Worm (Caenorhabditis elegans) whole organism, L2 larva: ENCODE results near the gene R09F10.5.

Experiments used
- F13H6.1 ChIP-seq: sonication (generic microtip); optimal IDR thresholded peaks from 2 replicates; lab custom pipeline; 2016; ENCODE audit warnings: missing genetic modification characterization, missing compliant biosample characterization
- R02D3.7 ChIP-seq: fragments of 150-350 bp; optimal IDR thresholded peaks from 2 replicates; lab custom pipeline; 2014; ENCODE audit warnings: missing biosample characterization, missing genetic modification characterization
- Y55F3AM.14 ChIP-seq: fragments of 200-800 bp; sonication (Bioruptor generic); optimal IDR thresholded peaks from 2 replicates; lab custom pipeline; 2018; ENCODE audit warnings: mild to moderate bottlenecking, missing genetic modification characterization, missing compliant biosample characterization
- ZK546.5 ChIP-seq: sonication (generic microtip); optimal IDR thresholded peaks from 2 replicates; lab custom pipeline; 2017; ENCODE audit warnings: missing biosample characterization, missing genetic modification characterization
- alr-1 ChIP-seq: fragments of 150-350 bp; optimal IDR thresholded peaks from 2 replicates; lab custom pipeline; 2014; ENCODE audit warnings: missing biosample characterization, missing genetic modification characterization
- ama-1 ChIP-seq: fragments of 150-350 bp; optimal IDR thresholded peaks from 2 replicates; lab custom pipeline; 2018; ENCODE audit warnings: inconsistent platforms
- ceh-16 ChIP-seq: fragments of 150-350 bp; optimal IDR thresholded peaks from 2 replicates; lab custom pipeline; 2014; ENCODE audit warnings: missing biosample characterization, missing genetic modification characterization
- ceh-82 ChIP-seq: fragments of 150-350 bp; optimal IDR thresholded peaks from 2 replicates; lab custom pipeline; 2014; ENCODE audit warnings: missing biosample characterization, missing genetic modification characterization
- crh-2 ChIP-seq: sonication (generic microtip); optimal IDR thresholded peaks from 2 replicates; lab custom pipeline; 2017; ENCODE audit warnings: missing biosample characterization, missing genetic modification characterization
- dmd-4 ChIP-seq: sonication (generic microtip); optimal IDR thresholded peaks from 2 replicates; lab custom pipeline; 2017; ENCODE audit warnings: missing biosample characterization, missing genetic modification characterization
- egl-27 ChIP-seq: sonication (generic microtip); optimal IDR thresholded peaks from 3 replicates; lab custom pipeline; 2017; ENCODE audit warnings: missing biosample characterization, missing genetic modification reagents, missing genetic modification characterization
- elt-1 ChIP-seq: fragments of 150-350 bp; optimal IDR thresholded peaks from 2 replicates; lab custom pipeline; 2014; ENCODE audit warnings: missing biosample characterization, missing genetic modification characterization
- fos-1 ChIP-seq: fragments of 150-350 bp; optimal IDR thresholded peaks from 2 replicates; lab custom pipeline; 2014; ENCODE audit warnings: missing biosample characterization, missing genetic modification characterization
- gmeb-1 ChIP-seq: fragments of 150-350 bp; optimal IDR thresholded peaks from 2 replicates; lab custom pipeline; 2014; ENCODE audit warnings: missing biosample characterization, missing genetic modification characterization
- lin-13 ChIP-seq: fragments of 150-350 bp; optimal IDR thresholded peaks from 2 replicates; lab custom pipeline; 2014; ENCODE audit warnings: missing biosample characterization, missing genetic modification reagents, missing genetic modification characterization
- lin-39 ChIP-seq: fragments of 150-350 bp; optimal IDR thresholded peaks from 2 replicates; lab custom pipeline; 2014; ENCODE audit warnings: missing biosample characterization, missing genetic modification reagents, missing genetic modification characterization
- mab-5 ChIP-seq: fragments of 150-350 bp; optimal IDR thresholded peaks from 2 replicates; lab custom pipeline; 2014; ENCODE audit warnings: missing biosample characterization, missing genetic modification characterization
- mdl-1 ChIP-seq, 2 experiments: fragments of 150-350 bp in 1 of 2; sonication (generic microtip) in 1 of 2; optimal IDR thresholded peaks; 2 replicates each; lab custom pipeline; 2017; ENCODE audit warnings: missing biosample characterization in 2 of 2, missing genetic modification characterization in 2 of 2
- nhr-10 ChIP-seq: sonication (generic microtip); optimal IDR thresholded peaks from 2 replicates; lab custom pipeline; 2017; ENCODE audit warnings: missing biosample characterization, missing genetic modification characterization
- nhr-12 ChIP-seq: fragments of 150-350 bp; optimal IDR thresholded peaks from 2 replicates; lab custom pipeline; 2014; ENCODE audit warnings: missing biosample characterization, missing genetic modification characterization
- nhr-21 ChIP-seq: fragments of 150-350 bp; optimal IDR thresholded peaks from 2 replicates; lab custom pipeline; 2014; ENCODE audit warnings: missing biosample characterization, missing genetic modification characterization
- nhr-25 ChIP-seq: fragments of 150-350 bp; sonication (generic microtip); optimal IDR thresholded peaks from 3 replicates; lab custom pipeline; 2014; ENCODE audit warnings: missing biosample characterization, missing genetic modification characterization
- nhr-6 ChIP-seq: fragments of 150-350 bp; optimal IDR thresholded peaks from 2 replicates; lab custom pipeline; 2014; ENCODE audit warnings: missing biosample characterization, missing genetic modification characterization
- nhr-77 ChIP-seq: fragments of 150-350 bp; optimal IDR thresholded peaks from 2 replicates; lab custom pipeline; 2014; ENCODE audit warnings: missing biosample characterization, missing genetic modification characterization
- peb-1 ChIP-seq: fragments of 150-350 bp; optimal IDR thresholded peaks from 2 replicates; lab custom pipeline; 2014; ENCODE audit warnings: missing biosample characterization, missing genetic modification characterization
- sem-4 ChIP-seq: fragments of 150-350 bp; optimal IDR thresholded peaks from 2 replicates; lab custom pipeline; 2014; ENCODE audit warnings: missing biosample characterization, missing genetic modification reagents, missing genetic modification characterization
- skn-1 ChIP-seq: sonication (generic microtip); optimal IDR thresholded peaks from 2 replicates; lab custom pipeline; 2017; ENCODE audit warnings: missing biosample characterization, missing genetic modification characterization
- sma-9 ChIP-seq, 2 experiments: fragments of 150-350 bp in 1 of 2; sonication (generic microtip) in 1 of 2; optimal IDR thresholded peaks; 2 replicates each; lab custom pipeline; 2014 to 2016; ENCODE audit warnings: missing genetic modification characterization in 2 of 2, mild to moderate bottlenecking in 1 of 2, missing biosample characterization in 1 of 2, missing compliant biosample characterization in 1 of 2, missing genetic modification reagents in 1 of 2, moderate library complexity in 1 of 2
- unc-39 ChIP-seq: fragments of 150-350 bp; optimal IDR thresholded peaks from 2 replicates; lab custom pipeline; 2014; ENCODE audit warnings: missing biosample characterization, missing genetic modification characterization
- unc-55 ChIP-seq: fragments of 150-350 bp; sonication (generic microtip); optimal IDR thresholded peaks from 3 replicates; lab custom pipeline; 2014; ENCODE audit warnings: missing biosample characterization, missing genetic modification reagents, missing genetic modification characterization
- zag-1 ChIP-seq: fragments of 150-350 bp; optimal IDR thresholded peaks from 2 replicates; lab custom pipeline; 2014; ENCODE audit warnings: missing biosample characterization, missing genetic modification characterization
- ztf-1 ChIP-seq: fragments of 200-800 bp; sonication (Bioruptor generic); conservative IDR thresholded peaks from 2 replicates; pipeline ENCODE4 v1.3.6; 2022; ENCODE audit warnings: missing genetic modification characterization, missing compliant biosample characterization
- ztf-11 ChIP-seq: sonication (generic microtip); optimal IDR thresholded peaks from 2 replicates; lab custom pipeline; 2017; ENCODE audit warnings: missing biosample characterization, missing genetic modification characterization

The R09F10.5 gene

ce11 chrX:8307600-8307999 lies at the start of gene R09F10.5:
TSS of gene R09F10.5 (minus strand) at chrX:8307700.
- TF ChIP-seq nhr-21 (tag; lab: Kevin White, UChicago) (no peak), sem-4 (peak; percentile 19)

- TF ChIP-seq zag-1 (tag; lab: Kevin White, UChicago): no peak
- TF ChIP-seq crh-2 (tag; lab: Kevin White, UChicago): peak; percentile 7
- no peak for TF ChIP-seq mab-5
- TF ChIP-seq sma-9 (GFP tag; optimal IDR thresholded peaks at IDR 0.05; lab: Kevin White, UChicago): no peak
- TF ChIP-seq sma-9 (tag; optimal IDR thresholded peaks at IDR 0.05; lab: Kevin White, UChicago): no peak
- TF ChIP-seq skn-1 (tag; lab: Kevin White, UChicago): no peak
- no peak for TF ChIP-seq peb-1 (tag; lab: Kevin White, UChicago)
Measured at ce11 chrX:8356305-8356704, 48.8 kb upstream of the R09F10.5 start.

- TF ChIP-seq fos-1 (tag; lab: Kevin White, UChicago) (peak; percentile 83), sma-9 (GFP tag; optimal IDR thresholded peaks at IDR 0.05; lab: Kevin White, UChicago) (peak; percentile 29), sma-9 (tag; optimal IDR thresholded peaks at IDR 0.05; lab: Kevin White, UChicago) (no peak), crh-2 (tag; lab: Kevin White, UChicago) (peak; percentile 61), zag-1 (tag; lab: Kevin White, UChicago) (no peak)
Measured at ce11 chrX:8355350-8355749, 47.9 kb upstream of the R09F10.5 start.

- no peak for TF ChIP-seq gmeb-1 (tag; lab: Kevin White, UChicago)
- TF ChIP-seq ZK546.5: no peak
- TF ChIP-seq F13H6.1 (tag; lab: Kevin White, UChicago): no peak
Measured at ce11 chrX:8354284-8354784, 46.8 kb upstream of the R09F10.5 start.

ce11 chrX:8350984-8351383 lies 43.5 kb upstream of the R09F10.5 start, which contains the start of gene npr-28:
TSS of gene npr-28 (minus strand) at chrX:8351084.
- TF ChIP-seq nhr-77 (tag; lab: Kevin White, UChicago) (no peak), peb-1 (tag; lab: Kevin White, UChicago) (no peak), R02D3.7 (tag; lab: Kevin White, UChicago) (no peak), unc-55 (no peak), elt-1 (tag; lab: Kevin White, UChicago) (no peak), lin-13 (GFP tag; lab: Kevin White, UChicago) (no peak), ceh-82 (tag; lab: Kevin White, UChicago) (no peak), dmd-4 (tag; lab: Kevin White, UChicago) (no peak), fos-1 (tag; lab: Kevin White, UChicago) (no peak), lin-39 (tag; lab: Kevin White, UChicago) (no peak), nhr-12 (tag; lab: Kevin White, UChicago) (no peak), nhr-10 (tag; lab: Kevin White, UChicago) (no peak), skn-1 (tag; lab: Kevin White, UChicago) (no peak), ztf-1 (no peak)

ce11 chrX:8346248-8346647 lies 38.7 kb upstream of the R09F10.5 start, which contains the start of gene drd-5:
TSS of gene drd-5 (minus strand) at chrX:8346348.
- TF ChIP-seq unc-39 (tag; lab: Kevin White, UChicago) (no peak), ZK546.5 (no peak), skn-1 (tag; lab: Kevin White, UChicago) (no peak), mdl-1 (tag; optimal IDR thresholded peaks at IDR 0.05; lab: Kevin White, UChicago) (no peak), ztf-11 (tag; lab: Kevin White, UChicago) (no peak), alr-1 (tag; lab: Kevin White, UChicago) (no peak), Y55F3AM.14 (no peak)

ce11 chrX:8341675-8342074 lies 34.2 kb upstream of the R09F10.5 start, which contains the start of gene F55E10.1:
TSS of gene F55E10.1 (plus strand) at chrX:8341975.
- TF ChIP-seq Y55F3AM.14 (no peak), nhr-25 (no peak), sem-4 (no peak), nhr-12 (tag; lab: Kevin White, UChicago) (no peak), nhr-77 (tag; lab: Kevin White, UChicago) (no peak), unc-55 (no peak), nhr-10 (tag; lab: Kevin White, UChicago) (no peak), ceh-16 (no peak), dmd-4 (tag; lab: Kevin White, UChicago) (no peak), ama-1 (lab: Kevin White, UChicago) (no peak), egl-27 (tag; lab: Kevin White, UChicago) (no peak), nhr-6 (tag; lab: Kevin White, UChicago) (no peak)
